Fruit fly (Drosophila melanogaster) whole organism, embryonic: ENCODE results near the gene Mtr3.

Experiments
- ATbp ChIP-seq: fragments of 200-800 bp; sonication (Bioruptor generic); optimal IDR thresholded peaks from 2 replicates; lab custom pipeline; 2017; ENCODE audit warnings: missing biosample characterization, mild to moderate bottlenecking, missing genetic modification characterization, missing genetic modification reagents
- Asciz ChIP-seq: fragments of 200-800 bp; sonication (Bioruptor generic); optimal IDR thresholded peaks from 2 replicates; lab custom pipeline; 2017; ENCODE audit warnings: missing biosample characterization, mild to moderate bottlenecking, missing genetic modification characterization, missing genetic modification reagents
- Atf6 ChIP-seq: fragments of 200-800 bp; sonication (Bioruptor generic); IDR thresholded peaks from 2 replicates; pipeline ENCODE4 v1.3.6; 2022; ENCODE audit warnings: missing biosample characterization, missing genetic modification characterization
- CG10959 ChIP-seq: fragments of 200-800 bp; sonication (Bioruptor generic); IDR thresholded peaks from 2 replicates; pipeline ENCODE4 v1.3.6; 2022; ENCODE audit warnings: missing biosample characterization, missing genetic modification characterization
- CG11456 ChIP-seq: fragments of 200-800 bp; sonication (Bioruptor generic); IDR thresholded peaks from 3 replicates; pipeline ENCODE4 v1.3.6; 2022; ENCODE audit warnings: missing biosample characterization, missing genetic modification characterization
- CG1647 ChIP-seq: fragments of 200-800 bp; sonication (Bioruptor generic); optimal IDR thresholded peaks from 3 replicates; lab custom pipeline; 2016; ENCODE audit warnings: missing biosample characterization, missing genetic modification characterization
- CG17912 ChIP-seq: fragments of 200-800 bp; sonication (Bioruptor generic); optimal IDR thresholded peaks from 2 replicates; lab custom pipeline; 2018; ENCODE audit warnings: missing biosample characterization, mild to moderate bottlenecking, missing genetic modification characterization
- CG2678 ChIP-seq: fragments of 200-800 bp; sonication (Bioruptor generic); optimal IDR thresholded peaks from 3 replicates; lab custom pipeline; 2019; ENCODE audit warnings: missing biosample characterization, mild to moderate bottlenecking, missing genetic modification characterization, moderate library complexity
- CG3065 ChIP-seq: fragments of 200-800 bp; sonication (Bioruptor generic); optimal IDR thresholded peaks from 2 replicates; lab custom pipeline; 2016; ENCODE audit warnings: missing biosample characterization, missing genetic modification characterization
- CG3847 ChIP-seq: fragments of 200-800 bp; sonication (Bioruptor generic); IDR thresholded peaks from 2 replicates; pipeline ENCODE4 v1.3.6; 2022; ENCODE audit warnings: missing biosample characterization, missing genetic modification characterization
- CG4820 ChIP-seq: fragments of 200-800 bp; sonication (Bioruptor generic); optimal IDR thresholded peaks from 3 replicates; lab custom pipeline; 2016; ENCODE audit warnings: missing biosample characterization, missing genetic modification characterization
- CG6654 ChIP-seq: fragments of 200-800 bp; sonication (Bioruptor generic); optimal IDR thresholded peaks from 2 replicates; lab custom pipeline; 2017; ENCODE audit warnings: missing biosample characterization, mild to moderate bottlenecking, missing genetic modification characterization
- CG7786 ChIP-seq: fragments of 200-800 bp; sonication (Bioruptor generic); optimal IDR thresholded peaks from 2 replicates; lab custom pipeline; 2016; ENCODE audit warnings: missing biosample characterization, missing genetic modification characterization
- CG8924 ChIP-seq: fragments of 200-800 bp; optimal IDR thresholded peaks from 3 replicates; lab custom pipeline; 2019; ENCODE audit warnings: missing biosample characterization, mild to moderate bottlenecking, missing genetic modification characterization, moderate library complexity
- CHES-1-like ChIP-seq: fragments of 200-800 bp; sonication (Bioruptor generic); optimal IDR thresholded peaks from 2 replicates; lab custom pipeline; 2016; ENCODE audit warnings: missing biosample characterization, missing genetic modification characterization
- Camta ChIP-seq: fragments of 200-800 bp; sonication (Bioruptor generic); optimal IDR thresholded peaks from 2 replicates; lab custom pipeline; 2016; ENCODE audit warnings: missing biosample characterization, missing genetic modification characterization
- D ChIP-seq, 2 experiments: fragments of 200-800 bp in 1 of 2; fragments of >200 bp in 1 of 2; sonication (Bioruptor generic) in 1 of 2; optimal IDR thresholded peaks; 2 replicates in 1 of 2; 3 replicates in 1 of 2; lab custom pipeline; 2017; ENCODE audit warnings: mild to moderate bottlenecking in 1 of 2, missing biosample characterization in 1 of 2, missing genetic modification characterization in 1 of 2, missing genetic modification reagents in 1 of 2
- Dbx ChIP-seq: fragments of 200-800 bp; sonication (Bioruptor generic); IDR thresholded peaks from 3 replicates; pipeline ENCODE4 v1.3.6; 2022; ENCODE audit warnings: missing biosample characterization, missing genetic modification characterization
- E2f1 ChIP-seq: fragments of 200-800 bp; sonication (Bioruptor generic); IDR thresholded peaks from 2 replicates; pipeline ENCODE4 v1.3.6; 2022; ENCODE audit warnings: missing biosample characterization, missing genetic modification characterization
- ERR ChIP-seq: fragments of 200-800 bp; sonication (Bioruptor generic); optimal IDR thresholded peaks from 2 replicates; lab custom pipeline; 2016; ENCODE audit warnings: missing biosample characterization, missing genetic modification characterization
- Ets65A ChIP-seq: fragments of 200-800 bp; sonication (Bioruptor generic); peaks from one replicate; lab custom pipeline; 2016; ENCODE audit warnings: missing biosample characterization, missing genetic modification characterization
- Fer2 ChIP-seq: fragments of 200-800 bp; sonication (Bioruptor generic); optimal IDR thresholded peaks from 2 replicates; lab custom pipeline; 2018; ENCODE audit warnings: missing biosample characterization, mild to moderate bottlenecking, missing genetic modification characterization, moderate library complexity
- HLH3B ChIP-seq: fragments of 200-800 bp; sonication (Bioruptor generic); IDR thresholded peaks from 2 replicates; pipeline ENCODE4 v1.3.6; 2022; ENCODE audit warnings: missing biosample characterization, missing genetic modification characterization
- Hey ChIP-seq: fragments of 200-800 bp; sonication (Bioruptor generic); optimal IDR thresholded peaks from 3 replicates; lab custom pipeline; 2018; ENCODE audit warnings: missing biosample characterization, mild to moderate bottlenecking, missing genetic modification characterization
- Hmx ChIP-seq: fragments of 200-800 bp; sonication (Bioruptor generic); optimal IDR thresholded peaks from 2 replicates; lab custom pipeline; 2016; ENCODE audit warnings: missing biosample characterization, missing genetic modification characterization
- Neu2 ChIP-seq: fragments of 200-800 bp; sonication (Bioruptor generic); optimal IDR thresholded peaks from 3 replicates; lab custom pipeline; 2016; ENCODE audit warnings: missing biosample characterization, missing genetic modification characterization, borderline replicate concordance
- Nf-YC ChIP-seq: fragments of 200-800 bp; optimal IDR thresholded peaks from 3 replicates; lab custom pipeline; 2019; ENCODE audit warnings: missing biosample characterization, mild to moderate bottlenecking, missing genetic modification characterization, moderate library complexity
- Pdp1 ChIP-seq, 2 experiments: fragments of 200-800 bp; sonication (Bioruptor generic); optimal IDR thresholded peaks; 3 replicates each; lab custom pipeline; 2016; ENCODE audit warnings: missing biosample characterization in 2 of 2, missing genetic modification characterization in 2 of 2, mild to moderate bottlenecking in 1 of 2, moderate library complexity in 1 of 2
- Ravus ChIP-seq: fragments of 200-800 bp; sonication (Bioruptor generic); IDR thresholded peaks from 2 replicates; pipeline ENCODE4 v1.3.6; 2022; ENCODE audit warnings: missing biosample characterization, missing genetic modification characterization
- Side ChIP-seq: fragments of 200-800 bp; sonication (Bioruptor generic); optimal IDR thresholded peaks from 2 replicates; lab custom pipeline; 2016; ENCODE audit warnings: missing biosample characterization, missing genetic modification characterization
- Sox102F ChIP-seq: fragments of 200-800 bp; sonication (Bioruptor generic); optimal IDR thresholded peaks from 2 replicates; lab custom pipeline; 2018; ENCODE audit warnings: missing biosample characterization, mild to moderate bottlenecking, missing genetic modification characterization, moderate library complexity
- abd-A ChIP-seq: fragments of 200-800 bp; sonication (Bioruptor generic); optimal IDR thresholded peaks from 3 replicates; lab custom pipeline; 2019; ENCODE audit warnings: missing biosample characterization, mild to moderate bottlenecking, missing genetic modification characterization, moderate library complexity
- cato ChIP-seq: fragments of 200-800 bp; sonication (Bioruptor generic); optimal IDR thresholded peaks from 2 replicates; lab custom pipeline; 2016; ENCODE audit warnings: missing biosample characterization, missing genetic modification characterization, borderline replicate concordance
- chn ChIP-seq: fragments of 200-800 bp; sonication (Bioruptor generic); optimal IDR thresholded peaks from 2 replicates; lab custom pipeline; 2016; ENCODE audit warnings: missing biosample characterization, missing genetic modification characterization
- eve ChIP-seq, 2 experiments: fragments of >200 bp; optimal IDR thresholded peaks; 2 replicates each; lab custom pipeline; 2017; ENCODE audit warnings: missing biosample characterization in 2 of 2, missing genetic modification characterization in 2 of 2
- eyg ChIP-seq: fragments of 200-800 bp; sonication (Bioruptor generic); optimal IDR thresholded peaks from 3 replicates; lab custom pipeline; 2016; ENCODE audit warnings: missing biosample characterization, missing genetic modification characterization
- fru ChIP-seq: fragments of >200 bp; optimal IDR thresholded peaks from 2 replicates; lab custom pipeline; 2017
- hth ChIP-seq: fragments of >200 bp; optimal IDR thresholded peaks from 2 replicates; lab custom pipeline; 2017; ENCODE audit warnings: inconsistent platforms
- klu ChIP-seq: fragments of 200-800 bp; sonication (Bioruptor generic); IDR thresholded peaks from 2 replicates; pipeline ENCODE4 v1.3.6; 2022; ENCODE audit warnings: missing biosample characterization, missing genetic modification characterization
- lov ChIP-seq, 2 experiments: fragments of 200-800 bp in 1 of 2; fragments of >200 bp in 1 of 2; sonication (Bioruptor generic) in 1 of 2; IDR thresholded peaks in 1 of 2; optimal IDR thresholded peaks in 1 of 2; 2 replicates in 1 of 2; 3 replicates in 1 of 2; pipeline versions ENCODE4 v1.3.6 to Lab custom; 2017 to 2022; ENCODE audit warnings: missing biosample characterization in 1 of 2, missing genetic modification characterization in 1 of 2
- mam ChIP-seq: fragments of 200-800 bp; sonication (Bioruptor generic); optimal IDR thresholded peaks from 3 replicates; lab custom pipeline; 2016; ENCODE audit warnings: missing biosample characterization, missing genetic modification characterization
- mirr ChIP-seq: fragments of 200-800 bp; sonication (Bioruptor generic); optimal IDR thresholded peaks from 3 replicates; lab custom pipeline; 2018; ENCODE audit warnings: missing biosample characterization, mild to moderate bottlenecking, missing genetic modification characterization
- nau ChIP-seq: fragments of 200-800 bp; sonication (Bioruptor generic); optimal IDR thresholded peaks from 3 replicates; lab custom pipeline; 2017; ENCODE audit warnings: missing biosample characterization, mild to moderate bottlenecking, missing genetic modification characterization, missing genetic modification reagents
- oc ChIP-seq: fragments of 200-800 bp; sonication (Bioruptor generic); optimal IDR thresholded peaks from 2 replicates; lab custom pipeline; 2018; ENCODE audit warnings: missing biosample characterization, mild to moderate bottlenecking, missing genetic modification characterization, moderate library complexity
- otp ChIP-seq: fragments of 200-800 bp; sonication (Bioruptor generic); IDR thresholded peaks from 3 replicates; pipeline ENCODE4, ENCODE4 v1.3.6; 2022; ENCODE audit warnings: missing biosample characterization, missing genetic modification characterization
- pros ChIP-seq: fragments of 200-800 bp; sonication (Bioruptor generic); optimal IDR thresholded peaks from 3 replicates; lab custom pipeline; 2019; ENCODE audit warnings: missing biosample characterization, mild to moderate bottlenecking, missing genetic modification characterization, moderate library complexity
- sens ChIP-seq: fragments of 200-800 bp; sonication (Bioruptor generic); peaks from one replicate; lab custom pipeline; 2016; ENCODE audit warnings: missing biosample characterization, missing genetic modification characterization
- stwl ChIP-seq: fragments of 200-800 bp; sonication (Bioruptor generic); optimal IDR thresholded peaks from 3 replicates; lab custom pipeline; 2018; ENCODE audit warnings: missing biosample characterization, mild to moderate bottlenecking, missing genetic modification characterization, moderate library complexity
- tap ChIP-seq: fragments of 200-800 bp; optimal IDR thresholded peaks from 3 replicates; lab custom pipeline; 2019; ENCODE audit warnings: missing biosample characterization, mild to moderate bottlenecking, missing genetic modification characterization, moderate library complexity
- tio ChIP-seq: fragments of 200-800 bp; sonication (Bioruptor generic); optimal IDR thresholded peaks from 2 replicates; lab custom pipeline; 2017; ENCODE audit warnings: missing biosample characterization, missing genetic modification characterization, inconsistent platforms
- usp ChIP-seq: fragments of >200 bp; optimal IDR thresholded peaks from 2 replicates; lab custom pipeline; 2017; ENCODE audit warnings: missing biosample characterization, missing genetic modification characterization

Mtr3 gene

DNA sequence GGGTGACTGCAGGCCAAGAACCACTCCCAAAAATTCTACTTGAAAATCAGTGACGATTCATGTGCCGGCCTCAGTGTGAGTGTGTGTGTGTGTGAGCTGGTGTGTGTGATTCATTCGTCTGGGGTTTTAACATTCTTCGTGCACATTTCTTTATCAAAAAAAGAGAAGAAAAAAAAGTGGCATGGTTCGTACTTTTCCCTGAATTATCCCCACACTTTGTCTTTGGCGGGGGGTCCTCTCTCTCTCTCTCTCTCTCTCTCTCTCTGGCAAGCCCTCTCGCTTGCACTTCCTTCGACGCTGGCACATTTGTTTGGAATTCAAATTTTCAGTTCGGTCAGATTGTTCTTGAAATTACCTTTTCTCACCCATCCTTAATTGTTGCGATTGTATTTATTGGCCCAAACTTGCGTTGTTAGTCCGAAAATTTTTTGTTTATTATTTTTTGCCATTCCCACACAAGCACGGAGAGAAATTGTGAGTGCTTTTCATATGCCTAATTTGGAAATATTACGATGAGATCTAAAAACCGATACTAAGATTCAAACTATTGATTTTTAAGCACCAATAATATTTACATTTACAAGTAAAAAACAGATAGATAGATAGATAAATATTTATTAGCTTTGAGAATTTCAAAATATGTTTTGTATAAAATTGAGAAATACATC is 15.7 kb upstream of the Mtr3 start (continued):
- TF ChIP-seq CG1647 (no peak), eyg (GFP tag; lab: Kevin White, UChicago) (no peak), CG3065 (GFP tag; lab: Kevin White, UChicago) (no peak), mirr (GFP tag; lab: Kevin White, UChicago) (no peak), eve (GFP tag; optimal IDR thresholded peaks at IDR 0.05; lab: Kevin White, UChicago) (no peak), oc (no peak), ERR (GFP tag; lab: Kevin White, UChicago) (no peak), Asciz (no peak), D (optimal IDR thresholded peaks at IDR 0.05; lab: Kevin White, UChicago) (no peak), D (GFP tag; optimal IDR thresholded peaks at IDR 0.05; lab: Kevin White, UChicago) (no peak), ATbp (GFP tag; lab: Kevin White, UChicago) (no peak), fru (lab: Kevin White, UChicago) (no peak), CG2678 (tag; lab: Kevin White, UChicago) (peak; percentile 26), CG11456 (GFP tag; lab: Robert Waterston, UW) (no peak), Pdp1 (GFP tag; optimal IDR thresholded peaks at IDR 0.05; lab: Kevin White, UChicago) (no peak), CG10959 (GFP tag; lab: Robert Waterston, UW) (no peak), CG3847 (GFP tag; lab: Robert Waterston, UW) (no peak), Neu2 (no peak), chn (no peak), pros (peak; percentile 3), CHES-1-like (GFP tag; lab: Kevin White, UChicago) (no peak), Camta (no peak), lov (optimal IDR thresholded peaks at IDR 0.05; lab: Kevin White, UChicago) (no peak), lov (GFP tag; IDR thresholded peaks at IDR 0.05; lab: Robert Waterston, UW) (0 out of 3 replicates have a peak, but pooled peaks have one; percentile 17), sens (GFP tag; lab: Kevin White, UChicago) (peak; percentile 84), CG7786 (GFP tag; lab: Kevin White, UChicago) (no peak), klu (GFP tag; lab: Robert Waterston, UW) (no peak), tio (peak; percentile 8), CG6654 (GFP tag; lab: Kevin White, UChicago) (no peak), usp (GFP tag; lab: Kevin White, UChicago) (no peak), stwl (tag; lab: Kevin White, UChicago) (no peak), abd-A (no peak), CG17912 (no peak), nau (no peak), mam (GFP tag; lab: Kevin White, UChicago) (no peak), Ravus (GFP tag; lab: Robert Waterston, UW) (no peak), Side (GFP tag; lab: Kevin White, UChicago) (no peak), Sox102F (GFP tag; lab: Kevin White, UChicago) (peak; percentile 43), E2f1 (GFP tag; lab: Robert Waterston, UW) (no peak), Hmx (GFP tag; lab: Kevin White, UChicago) (no peak), otp (GFP tag; lab: Robert Waterston, UW) (no peak), tap (tag; lab: Kevin White, UChicago) (no peak), hth (lab: Kevin White, UChicago) (no peak), Dbx (GFP tag; lab: Robert Waterston, UW) (no peak), Nf-YC (tag; lab: Kevin White, UChicago) (no peak), Ets65A (no peak), Fer2 (tag; lab: Kevin White, UChicago) (no peak), Atf6 (GFP tag; lab: Robert Waterston, UW) (0 out of 2 replicates have a peak, but pooled peaks have one; percentile 15), CG8924 (tag; lab: Kevin White, UChicago) (no peak), CG4820 (GFP tag; lab: Kevin White, UChicago) (no peak), cato (no peak), HLH3B (no peak), Hey (no peak)
